Fruit fly (Drosophila melanogaster) whole organism, pupa: ENCODE results near the gene CG46270.

ENCODE experiments used
- CG10348 ChIP-seq: fragments of 200-800 bp; sonication (Bioruptor generic); IDR thresholded peaks from 2 replicates; pipeline ENCODE4 v1.3.6; 2022; ENCODE audit warnings: missing biosample characterization, missing genetic modification characterization
- CG14655 ChIP-seq: fragments of 200-800 bp; sonication (Bioruptor generic); optimal IDR thresholded peaks from 3 replicates; lab custom pipeline; 2017; ENCODE audit warnings: mild to moderate bottlenecking, missing biosample characterization, missing genetic modification reagents, missing genetic modification characterization
- CG15710 ChIP-seq: fragments of 200-800 bp; sonication (Bioruptor generic); optimal IDR thresholded peaks from 2 replicates; lab custom pipeline; 2018; ENCODE audit warnings: missing biosample characterization, mild to moderate bottlenecking, missing genetic modification characterization, moderate library complexity
- CG17806 ChIP-seq: fragments of 200-800 bp; sonication (Bioruptor generic); optimal IDR thresholded peaks from 2 replicates; lab custom pipeline; 2018; ENCODE audit warnings: missing biosample characterization, mild to moderate bottlenecking, missing genetic modification characterization, moderate library complexity
- CG32121 ChIP-seq: fragments of 200-800 bp; sonication (Bioruptor generic); IDR thresholded peaks from 2 replicates; pipeline ENCODE4 v1.3.6; 2022; ENCODE audit warnings: missing biosample characterization, missing genetic modification characterization
- CG34367 ChIP-seq: fragments of 200-800 bp; sonication (Bioruptor generic); optimal IDR thresholded peaks from 2 replicates; lab custom pipeline; 2018; ENCODE audit warnings: missing biosample characterization, mild to moderate bottlenecking, missing genetic modification characterization
- CG4496 ChIP-seq: fragments of 200-800 bp; sonication (Bioruptor generic); IDR thresholded peaks from 3 replicates; pipeline ENCODE4 v1.3.6; 2022; ENCODE audit warnings: missing biosample characterization, missing genetic modification characterization
- CG8159 ChIP-seq: fragments of 200-800 bp; sonication (Bioruptor generic); optimal IDR thresholded peaks from 3 replicates; lab custom pipeline; 2018; ENCODE audit warnings: missing biosample characterization, mild to moderate bottlenecking, missing genetic modification characterization, moderate library complexity
- CG8301 ChIP-seq: fragments of 200-800 bp; sonication (Bioruptor generic); optimal IDR thresholded peaks from 2 replicates; lab custom pipeline; 2018; ENCODE audit warnings: missing biosample characterization, mild to moderate bottlenecking, missing genetic modification characterization
- CG9948 ChIP-seq: fragments of 200-800 bp; sonication (Bioruptor generic); optimal IDR thresholded peaks from 2 replicates; lab custom pipeline; 2018; ENCODE audit warnings: missing biosample characterization, mild to moderate bottlenecking, missing genetic modification characterization, moderate library complexity
- D1 ChIP-seq: fragments of 200-800 bp; sonication (Bioruptor generic); optimal IDR thresholded peaks from 2 replicates; lab custom pipeline; 2018; ENCODE audit warnings: missing biosample characterization, mild to moderate bottlenecking, missing genetic modification characterization, moderate library complexity
- EcR ChIP-seq: fragments of 200-800 bp; sonication (Bioruptor generic); optimal IDR thresholded peaks from 3 replicates; lab custom pipeline; 2019; ENCODE audit warnings: missing biosample characterization, missing genetic modification characterization, mild to moderate bottlenecking, moderate library complexity, missing genetic modification reagents
- Ets98B ChIP-seq: fragments of 200-800 bp; sonication (Bioruptor generic); IDR thresholded peaks from 2 replicates; pipeline ENCODE4 v1.3.6; 2022; ENCODE audit warnings: missing biosample characterization, missing genetic modification characterization
- Pif1A ChIP-seq: fragments of 200-800 bp; sonication (Bioruptor generic); optimal IDR thresholded peaks from 3 replicates; lab custom pipeline; 2016; ENCODE audit warnings: missing biosample characterization, missing genetic modification characterization
- Pif1B ChIP-seq: fragments of 200-800 bp; sonication (Bioruptor generic); optimal IDR thresholded peaks from 3 replicates; lab custom pipeline; 2016; ENCODE audit warnings: missing biosample characterization, missing genetic modification characterization
- Snoo ChIP-seq: fragments of 200-800 bp; sonication (Bioruptor generic); optimal IDR thresholded peaks from 3 replicates; lab custom pipeline; 2017; ENCODE audit warnings: missing biosample characterization, mild to moderate bottlenecking, missing genetic modification characterization, inconsistent platforms
- fd96Ca ChIP-seq: fragments of 200-800 bp; sonication (Bioruptor generic); IDR thresholded peaks from 3 replicates; pipeline ENCODE4 v1.3.6; 2022; ENCODE audit warnings: missing biosample characterization, missing genetic modification characterization
- gl ChIP-seq: fragments of 200-800 bp; sonication (Bioruptor generic); optimal IDR thresholded peaks from 2 replicates; lab custom pipeline; 2018; ENCODE audit warnings: missing biosample characterization, mild to moderate bottlenecking, missing genetic modification characterization

The CG46270 gene

dm6 chr3R:10388128-10389026 lies 39.8 kb downstream of the CG46270 start, which contains the start of gene cwo:
cwo (plus strand) TSS chr3R:10388258.
- TF ChIP-seq CG8301 (tag; lab: Kevin White, UChicago): no peak
- TF ChIP-seq Pif1A (GFP tag; lab: Kevin White, UChicago): no peak
- no peak for TF ChIP-seq CG15710
- no peak for TF ChIP-seq CG34367 (tag; lab: Kevin White, UChicago)
- no peak for TF ChIP-seq CG8159 (tag; lab: Kevin White, UChicago)
- TF ChIP-seq Ets98B (GFP tag; lab: Robert Waterston, UW): no peak
- TF ChIP-seq CG17806: no peak
- TF ChIP-seq CG32121 (GFP tag; lab: Robert Waterston, UW): no peak
- TF ChIP-seq, all 21 proteins: peak for 0

dm6 chr3R:10380025-10380424 lies 48.2 kb downstream of the CG46270 start:
- TF ChIP-seq CG9948 (tag; lab: Kevin White, UChicago): no peak
- TF ChIP-seq CG8301 (tag; lab: Kevin White, UChicago): peak; percentile 43
- TF ChIP-seq EcR (GFP tag; lab: Kevin White, UChicago): no peak
- TF ChIP-seq Snoo (tag; lab: Kevin White, UChicago): no peak
- no peak for TF ChIP-seq Ets98B (GFP tag; lab: Robert Waterston, UW)
- no peak for TF ChIP-seq CG4496
- no peak for TF ChIP-seq CG15710
- TF ChIP-seq gl (tag; lab: Kevin White, UChicago): no peak
- no peak for TF ChIP-seq CG32121 (GFP tag; lab: Robert Waterston, UW)
- TF ChIP-seq CG17806: no peak
- TF ChIP-seq D1 (tag; lab: Kevin White, UChicago): no peak
- no peak for TF ChIP-seq Pif1B (GFP tag; lab: Kevin White, UChicago)
- no peak for TF ChIP-seq Pif1A (GFP tag; lab: Kevin White, UChicago)
- TF ChIP-seq CG14655 (GFP tag; lab: Kevin White, UChicago): peak; percentile 30
- TF ChIP-seq CG34367 (tag; lab: Kevin White, UChicago): no peak
- TF ChIP-seq fd96Ca (GFP tag; lab: Robert Waterston, UW): no peak
- no peak for TF ChIP-seq CG8159 (tag; lab: Kevin White, UChicago)

- no peak for TF ChIP-seq CG4496
- no peak for TF ChIP-seq CG34367 (tag; lab: Kevin White, UChicago)
- TF ChIP-seq gl (tag; lab: Kevin White, UChicago): no peak
- no peak for TF ChIP-seq CG10348 (GFP tag; lab: Robert Waterston, UW)
- TF ChIP-seq CG14655 (GFP tag; lab: Kevin White, UChicago): no peak
These were observed 48.8 kb downstream of the CG46270 start for dm6 chr3R:10379409-10379808.

dm6 chr3R:10378989-10379388 lies 49.2 kb downstream of the CG46270 start:
- TF ChIP-seq CG14655 (GFP tag; lab: Kevin White, UChicago) (peak; percentile 24), CG17806 (no peak), Snoo (tag; lab: Kevin White, UChicago) (no peak)
- TF ChIP-seq, all 21 proteins: peak for 1
